Worm (Caenorhabditis elegans): ENCODE measurements around the gene nep-17.

nep-17 gene

DNA sequence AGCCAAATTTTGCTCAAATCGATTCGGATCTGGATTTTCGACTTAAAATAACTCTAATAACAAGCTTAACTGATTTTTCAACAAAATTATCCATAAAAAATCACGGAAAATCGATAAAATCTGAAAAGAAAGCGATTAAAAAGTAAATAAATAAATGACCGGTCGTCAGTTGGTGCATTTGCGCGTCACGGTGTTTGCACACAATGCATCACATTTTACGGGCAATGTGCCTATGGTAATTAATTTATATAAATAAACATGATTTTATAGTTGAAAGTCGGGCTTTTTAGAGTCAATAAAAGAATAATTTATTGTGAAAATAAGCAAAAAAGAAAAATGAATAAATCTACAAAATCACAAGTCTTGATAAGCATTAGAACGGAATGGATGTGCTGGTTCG is 12.9 kb upstream of the nep-17 start:
- TF ChIP-seq sem-4 (tag; optimal IDR thresholded peaks at IDR 0.05) (no peak), ceh-82 (tag; optimal IDR thresholded peaks at IDR 0.05) (no peak), nhr-21 (tag; optimal IDR thresholded peaks at IDR 0.05) (no peak), snpc-4 (tag; optimal IDR thresholded peaks at IDR 0.05) (no peak), mab-5 (tag; optimal IDR thresholded peaks at IDR 0.05) (no peak), mbf-1 (tag; optimal IDR thresholded peaks at IDR 0.05) (no peak), elt-3 (tag; optimal IDR thresholded peaks at IDR 0.05) (no peak), mdl-1 (tag; optimal IDR thresholded peaks at IDR 0.05) (no peak), nhr-129 (tag; optimal IDR thresholded peaks at IDR 0.05) (no peak), dmd-4 (tag; optimal IDR thresholded peaks at IDR 0.05) (no peak), R02D3.7 (tag; optimal IDR thresholded peaks at IDR 0.05) (no peak), lin-11 (tag; optimal IDR thresholded peaks at IDR 0.05) (no peak), unc-55 (GFP tag; optimal IDR thresholded peaks at IDR 0.05) (peak; percentile 23), nhr-23 (tag; optimal IDR thresholded peaks at IDR 0.05) (no peak), F13H6.1 (tag; optimal IDR thresholded peaks at IDR 0.05) (peak; percentile 16), gmeb-1 (tag; optimal IDR thresholded peaks at IDR 0.05) (peak; percentile 39), zag-1 (tag; optimal IDR thresholded peaks at IDR 0.05) (no peak), nhr-77 (tag; optimal IDR thresholded peaks at IDR 0.05) (no peak), aly-2 (tag; optimal IDR thresholded peaks at IDR 0.05) (no peak), lin-13 (GFP tag; optimal IDR thresholded peaks at IDR 0.05) (peak; percentile 43), C34F6.9 (tag; optimal IDR thresholded peaks at IDR 0.05) (peak; percentile 50), lin-39 (tag; optimal IDR thresholded peaks at IDR 0.05) (no peak), nhr-10 (tag; optimal IDR thresholded peaks at IDR 0.05) (no peak), blmp-1 (tag; optimal IDR thresholded peaks at IDR 0.05; ENCODE audit: insufficient read depth) (no peak), unc-39 (tag; optimal IDR thresholded peaks at IDR 0.05) (no peak), crh-2 (tag; optimal IDR thresholded peaks at IDR 0.05) (peak; percentile 62), lsy-2 (tag; optimal IDR thresholded peaks at IDR 0.05) (peak; percentile 29 to 72), nhr-11 (tag; optimal IDR thresholded peaks at IDR 0.05) (no peak), ama-1 (optimal IDR thresholded peaks at IDR 0.05) (no peak), nhr-6 (tag; optimal IDR thresholded peaks at IDR 0.05) (no peak), ceh-16 (tag; optimal IDR thresholded peaks at IDR 0.05) (no peak), elt-1 (tag; optimal IDR thresholded peaks at IDR 0.05) (no peak), sma-3 (GFP tag; optimal IDR thresholded peaks at IDR 0.05) (peak; percentile 5), nhr-12 (tag; optimal IDR thresholded peaks at IDR 0.05) (no peak), ztf-4 (tag; optimal IDR thresholded peaks at IDR 0.05) (no peak), ZK546.5 (tag; optimal IDR thresholded peaks at IDR 0.05) (no peak), unc-62 (GFP tag; optimal IDR thresholded peaks at IDR 0.05) (no peak)

DNA sequence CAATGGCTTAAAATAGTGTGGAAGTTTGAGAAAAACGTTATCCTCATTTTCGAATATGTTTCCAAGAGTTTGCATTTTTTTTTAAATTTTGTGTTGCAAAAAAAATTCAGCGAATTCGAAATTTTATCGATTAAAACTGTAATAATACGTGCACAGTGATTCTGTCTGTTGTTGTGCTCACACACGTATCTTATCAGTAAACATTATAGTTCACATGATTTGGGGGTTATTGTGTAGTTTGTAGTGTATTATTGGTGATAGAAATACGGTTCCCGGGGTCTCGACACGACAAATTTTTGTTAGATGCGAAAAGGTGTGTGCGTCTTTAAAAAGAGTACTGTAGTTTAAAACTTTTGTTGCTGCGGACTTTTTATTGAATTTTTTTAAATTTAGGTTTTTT is 11.9 kb upstream of the nep-17 start, which contains the start of gene drr-1:
drr-1 (minus strand) TSS at position 183 of the 400 bp plus-strand sequence.
- TF ChIP-seq nhr-10 (tag; optimal IDR thresholded peaks at IDR 0.05) (no peak), mab-5 (tag; optimal IDR thresholded peaks at IDR 0.05) (no peak), fos-1 (tag; optimal IDR thresholded peaks at IDR 0.05) (peak; percentile 28), crh-2 (tag; optimal IDR thresholded peaks at IDR 0.05) (peak; percentile 28), alr-1 (tag; optimal IDR thresholded peaks at IDR 0.05) (no peak)

DNA sequence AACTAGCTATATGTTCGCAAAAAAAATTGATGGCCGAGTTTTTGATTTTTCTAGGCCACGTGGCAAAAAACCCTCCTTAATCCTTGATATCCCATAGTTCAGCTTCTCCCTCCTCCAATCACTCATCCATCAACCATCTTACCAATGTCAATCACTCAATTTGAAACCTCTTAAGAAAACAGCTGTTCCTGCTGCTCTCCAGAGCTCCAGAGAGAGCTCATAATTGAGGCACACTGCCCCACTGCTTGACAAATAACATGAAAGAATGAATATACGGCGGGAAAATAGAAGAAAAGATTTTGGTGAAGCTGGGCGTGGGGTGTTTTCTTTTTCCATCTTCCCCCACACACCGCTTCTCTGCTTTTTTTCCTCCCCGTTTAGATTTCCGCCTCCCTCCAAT is 7.0 kb upstream of the nep-17 start:
- TF ChIP-seq sma-9 (GFP tag; optimal IDR thresholded peaks at IDR 0.05) (peak; percentile 17), sma-9 (tag; optimal IDR thresholded peaks at IDR 0.05) (no peak), blmp-1 (tag; optimal IDR thresholded peaks at IDR 0.05; ENCODE audit: insufficient read depth) (no peak), nhr-129 (tag; optimal IDR thresholded peaks at IDR 0.05) (peak; percentile 10), nhr-23 (tag; optimal IDR thresholded peaks at IDR 0.05) (no peak)

DNA sequence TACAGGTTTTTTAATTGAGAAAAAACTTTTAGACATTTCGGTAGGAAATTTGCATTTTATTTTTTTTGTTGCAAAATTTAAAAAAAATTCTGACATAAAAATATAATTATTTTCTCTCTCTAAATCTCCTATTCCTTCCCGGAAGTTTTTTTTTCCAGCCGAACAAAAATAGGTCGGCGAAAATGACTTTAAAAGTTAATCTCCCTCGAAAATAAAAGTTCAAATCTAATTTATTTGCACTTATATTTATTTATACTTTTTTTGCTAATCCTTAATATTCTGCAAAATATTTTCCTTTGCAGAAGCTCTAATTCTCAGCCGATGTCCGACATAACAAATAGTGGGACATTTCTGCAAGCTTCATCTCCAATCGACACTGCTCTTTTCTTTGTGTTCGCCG is 6.0 kb upstream of the nep-17 start, which contains the start of gene F45H10.5:
F45H10.5 (plus strand) TSS at position 301 of the 400 bp plus-strand sequence.
- TF ChIP-seq egl-27 (tag; optimal IDR thresholded peaks at IDR 0.05) = no peak
- no peak for TF ChIP-seq unc-55 (GFP tag; optimal IDR thresholded peaks at IDR 0.05)
- no peak for TF ChIP-seq nhr-10 (tag; optimal IDR thresholded peaks at IDR 0.05)
- TF ChIP-seq mab-5 (tag; optimal IDR thresholded peaks at IDR 0.05) = no peak
- no peak for TF ChIP-seq nhr-129 (tag; optimal IDR thresholded peaks at IDR 0.05)

Measured in whole organism, L2 larva.